Fruit fly (Drosophila melanogaster) whole organism, embryonic: ENCODE measurements around the gene Atat.

Source experiments
- Ada2b ChIP-seq: fragments of 200-800 bp; sonication (Bioruptor generic); IDR thresholded peaks from 2 replicates; pipeline ENCODE4 v1.3.6; 2022; ENCODE audit warnings: missing biosample characterization, missing genetic modification characterization
- Bgb ChIP-seq: fragments of 200-800 bp; sonication (Bioruptor generic); IDR thresholded peaks from 2 replicates; pipeline ENCODE4 v1.3.6; 2022; ENCODE audit warnings: missing biosample characterization, missing genetic modification characterization; ENCODE audit not compliant: partially characterized antibody
- CG10267 ChIP-seq: fragments of 200-800 bp; sonication (Bioruptor generic); optimal IDR thresholded peaks from 2 replicates; lab custom pipeline; 2018; ENCODE audit warnings: missing biosample characterization, mild to moderate bottlenecking, missing genetic modification characterization, moderate library complexity
- CG11695 ChIP-seq: fragments of 200-800 bp; sonication (Bioruptor generic); IDR thresholded peaks from 3 replicates; pipeline ENCODE4 v1.3.6; 2022; ENCODE audit warnings: missing biosample characterization, missing genetic modification characterization
- CG12391 ChIP-seq: fragments of 200-800 bp; sonication (Bioruptor generic); optimal IDR thresholded peaks from 3 replicates; lab custom pipeline; 2018; ENCODE audit warnings: missing biosample characterization, mild to moderate bottlenecking, missing genetic modification characterization, moderate library complexity
- CG12769 ChIP-seq: fragments of 200-800 bp; sonication (Bioruptor generic); optimal IDR thresholded peaks from 2 replicates; lab custom pipeline; 2019; ENCODE audit warnings: missing biosample characterization, mild to moderate bottlenecking, missing genetic modification characterization, moderate library complexity
- CG15601 ChIP-seq: fragments of 200-800 bp; sonication (Bioruptor generic); optimal IDR thresholded peaks from 3 replicates; lab custom pipeline; 2019; ENCODE audit warnings: missing biosample characterization, mild to moderate bottlenecking, missing genetic modification characterization, moderate library complexity
- CG15696 ChIP-seq: fragments of 200-800 bp; sonication (Bioruptor generic); optimal IDR thresholded peaks from 2 replicates; lab custom pipeline; 2019; ENCODE audit warnings: missing biosample characterization, mild to moderate bottlenecking, missing genetic modification characterization, moderate library complexity
- CG17328 ChIP-seq: fragments of 200-800 bp; sonication (Bioruptor generic); IDR thresholded peaks from 2 replicates; pipeline ENCODE4 v1.3.6; 2022; ENCODE audit warnings: missing biosample characterization, missing genetic modification characterization
- CG17359 ChIP-seq: fragments of 200-800 bp; sonication (Bioruptor generic); optimal IDR thresholded peaks from 3 replicates; lab custom pipeline; 2018; ENCODE audit warnings: missing biosample characterization, mild to moderate bottlenecking, missing genetic modification characterization, moderate library complexity
- CG17912 ChIP-seq: fragments of 200-800 bp; sonication (Bioruptor generic); optimal IDR thresholded peaks from 2 replicates; lab custom pipeline; 2018; ENCODE audit warnings: missing biosample characterization, mild to moderate bottlenecking, missing genetic modification characterization
- CG18476 ChIP-seq: fragments of 200-800 bp; sonication (Bioruptor generic); optimal IDR thresholded peaks from 2 replicates; lab custom pipeline; 2016; ENCODE audit warnings: missing biosample characterization, mild to moderate bottlenecking, missing genetic modification characterization
- CG2712 ChIP-seq: fragments of 200-800 bp; optimal IDR thresholded peaks from 3 replicates; lab custom pipeline; 2019; ENCODE audit warnings: missing biosample characterization, mild to moderate bottlenecking, missing genetic modification characterization, moderate library complexity
- CG3995 ChIP-seq: fragments of 200-800 bp; sonication (Bioruptor generic); optimal IDR thresholded peaks from 3 replicates; lab custom pipeline; 2016; ENCODE audit warnings: missing biosample characterization, missing genetic modification characterization
- CG4424 ChIP-seq: fragments of 200-800 bp; sonication (Bioruptor generic); optimal IDR thresholded peaks from 3 replicates; lab custom pipeline; 2016; ENCODE audit warnings: missing biosample characterization, missing genetic modification characterization
- CG5245 ChIP-seq: fragments of 200-800 bp; sonication (Bioruptor generic); optimal IDR thresholded peaks from 3 replicates; lab custom pipeline; 2016; ENCODE audit warnings: missing biosample characterization, missing genetic modification characterization
- CG6683 ChIP-seq: fragments of 200-800 bp; sonication (Bioruptor generic); optimal IDR thresholded peaks from 2 replicates; lab custom pipeline; 2017; ENCODE audit warnings: missing biosample characterization, mild to moderate bottlenecking, missing genetic modification characterization, missing genetic modification reagents
- CG6689 ChIP-seq: fragments of 200-800 bp; sonication (Bioruptor generic); IDR thresholded peaks from 2 replicates; pipeline ENCODE4 v1.3.6; 2022; ENCODE audit warnings: missing biosample characterization, missing genetic modification characterization
- CG7987 ChIP-seq: fragments of 200-800 bp; sonication (Bioruptor generic); optimal IDR thresholded peaks from 2 replicates; lab custom pipeline; 2018; ENCODE audit warnings: missing biosample characterization, mild to moderate bottlenecking, missing genetic modification characterization, moderate library complexity
- CG9817 ChIP-seq: fragments of 200-800 bp; sonication (Bioruptor generic); optimal IDR thresholded peaks from 2 replicates; lab custom pipeline; 2018; ENCODE audit warnings: missing biosample characterization, mild to moderate bottlenecking, missing genetic modification characterization, moderate library complexity
- Dbx ChIP-seq: fragments of 200-800 bp; sonication (Bioruptor generic); IDR thresholded peaks from 3 replicates; pipeline ENCODE4 v1.3.6; 2022; ENCODE audit warnings: missing biosample characterization, missing genetic modification characterization
- MESR4 ChIP-seq: fragments of 200-800 bp; sonication (Bioruptor generic); optimal IDR thresholded peaks from 2 replicates; lab custom pipeline; 2018; ENCODE audit warnings: missing biosample characterization, mild to moderate bottlenecking, missing genetic modification characterization, moderate library complexity
- Six4 ChIP-seq: fragments of 200-800 bp; sonication (Bioruptor generic); optimal IDR thresholded peaks from 2 replicates; lab custom pipeline; 2016; ENCODE audit warnings: missing biosample characterization, missing genetic modification characterization
- Sox102F ChIP-seq: fragments of 200-800 bp; sonication (Bioruptor generic); optimal IDR thresholded peaks from 2 replicates; lab custom pipeline; 2018; ENCODE audit warnings: missing biosample characterization, mild to moderate bottlenecking, missing genetic modification characterization, moderate library complexity
- Stat92E ChIP-seq, 3 experiments: fragments of >200 bp in 2 of 3; fragments of 200-800 bp in 1 of 3; sonication (Bioruptor generic) in 1 of 3; optimal IDR thresholded peaks; 2 replicates each; lab custom pipeline; 2017 to 2019; ENCODE audit warnings: missing biosample characterization in 3 of 3, missing genetic modification characterization in 3 of 3, mild to moderate bottlenecking in 1 of 3, moderate library complexity in 1 of 3
- Xbp1 ChIP-seq: fragments of 200-800 bp; sonication (Bioruptor generic); optimal IDR thresholded peaks from 3 replicates; lab custom pipeline; 2016; ENCODE audit warnings: missing biosample characterization, mild to moderate bottlenecking, missing genetic modification characterization
- YL-1 ChIP-seq: fragments of 200-800 bp; sonication (Bioruptor generic); optimal IDR thresholded peaks from 3 replicates; lab custom pipeline; 2017; ENCODE audit warnings: missing biosample characterization, mild to moderate bottlenecking, missing genetic modification characterization
- ash1 ChIP-seq: fragments of 200-800 bp; sonication (Bioruptor generic); optimal IDR thresholded peaks from 2 replicates; lab custom pipeline; 2018; ENCODE audit warnings: missing biosample characterization, mild to moderate bottlenecking, missing genetic modification characterization
- cas ChIP-seq: fragments of 200-800 bp; sonication (Bioruptor generic); IDR thresholded peaks from 2 replicates; pipeline ENCODE4 v1.3.6; 2022; ENCODE audit warnings: missing biosample characterization, missing genetic modification characterization
- cato ChIP-seq: fragments of 200-800 bp; sonication (Bioruptor generic); optimal IDR thresholded peaks from 2 replicates; lab custom pipeline; 2016; ENCODE audit warnings: missing biosample characterization, missing genetic modification characterization, borderline replicate concordance
- croc ChIP-seq: fragments of 200-800 bp; sonication (Bioruptor generic); conservative IDR thresholded peaks from 3 replicates; pipeline ENCODE4 v1.3.6; 2022; ENCODE audit warnings: missing biosample characterization, missing genetic modification characterization
- dan ChIP-seq: fragments of 200-800 bp; sonication (Bioruptor generic); IDR thresholded peaks from 2 replicates; pipeline ENCODE4 v1.3.6; 2022; ENCODE audit warnings: missing biosample characterization, missing genetic modification characterization
- en ChIP-seq: fragments of 200-800 bp; sonication (Bioruptor generic); optimal IDR thresholded peaks from 2 replicates; lab custom pipeline; 2016; ENCODE audit warnings: missing biosample characterization, missing genetic modification characterization
- ftz-f1 ChIP-seq: fragments of 200-800 bp; sonication (Bioruptor generic); optimal IDR thresholded peaks from 2 replicates; lab custom pipeline; 2016; ENCODE audit warnings: missing biosample characterization, missing genetic modification characterization
- gce ChIP-seq: fragments of 200-800 bp; sonication (Bioruptor generic); IDR thresholded peaks from 3 replicates; pipeline ENCODE4 v1.3.6; 2022; ENCODE audit warnings: missing biosample characterization, missing genetic modification characterization
- gem ChIP-seq: fragments of 200-800 bp; sonication (Bioruptor generic); optimal IDR thresholded peaks from 2 replicates; lab custom pipeline; 2019; ENCODE audit warnings: missing biosample characterization, mild to moderate bottlenecking, missing genetic modification characterization, moderate library complexity
- grn ChIP-seq: fragments of 200-800 bp; sonication (Bioruptor generic); optimal IDR thresholded peaks from 3 replicates; lab custom pipeline; 2017; ENCODE audit warnings: missing biosample characterization, missing genetic modification characterization
- gsb-n ChIP-seq: fragments of 200-800 bp; sonication (Bioruptor generic); optimal IDR thresholded peaks from 3 replicates; lab custom pipeline; 2018; ENCODE audit warnings: missing biosample characterization, mild to moderate bottlenecking, missing genetic modification characterization
- kay ChIP-seq: fragments of 200-800 bp; sonication (Bioruptor generic); optimal IDR thresholded peaks from 2 replicates; lab custom pipeline; 2016; ENCODE audit warnings: missing biosample characterization, missing genetic modification characterization
- knrl ChIP-seq: fragments of 200-800 bp; sonication (Bioruptor generic); IDR thresholded peaks from 3 replicates; pipeline ENCODE4 v1.3.6; 2022; ENCODE audit warnings: missing biosample characterization, missing genetic modification characterization; ENCODE audit not compliant: partially characterized antibody
- lab ChIP-seq: fragments of 200-800 bp; sonication (Bioruptor generic); optimal IDR thresholded peaks from 3 replicates; lab custom pipeline; 2017; ENCODE audit warnings: missing biosample characterization, missing genetic modification characterization, mild to moderate bottlenecking, moderate library complexity, missing genetic modification reagents
- pan ChIP-seq, 4 experiments: fragments of >200 bp in 3 of 4; fragments of 200-800 bp in 1 of 4; sonication (Bioruptor generic) in 1 of 4; optimal IDR thresholded peaks in 3 of 4; IDR thresholded peaks in 1 of 4; 2 replicates each; pipeline versions ENCODE4 v1.3.6 to Lab custom; 2017 to 2022; ENCODE audit warnings: missing biosample characterization in 2 of 4, missing genetic modification characterization in 2 of 4, mixed read lengths in 1 of 4
- sd ChIP-seq: fragments of 200-800 bp; sonication (Bioruptor generic); optimal IDR thresholded peaks from 3 replicates; lab custom pipeline; 2018; ENCODE audit warnings: missing biosample characterization, mild to moderate bottlenecking, missing genetic modification characterization, moderate library complexity
- sima ChIP-seq: fragments of 200-800 bp; sonication (Bioruptor generic); optimal IDR thresholded peaks from 2 replicates; lab custom pipeline; 2016; ENCODE audit warnings: missing biosample characterization, missing genetic modification characterization
- ssp ChIP-seq: fragments of 200-800 bp; sonication (Bioruptor generic); IDR thresholded peaks from 2 replicates; pipeline ENCODE4 v1.3.6; 2022; ENCODE audit warnings: missing biosample characterization, missing genetic modification characterization
- stwl ChIP-seq: fragments of 200-800 bp; sonication (Bioruptor generic); optimal IDR thresholded peaks from 3 replicates; lab custom pipeline; 2018; ENCODE audit warnings: missing biosample characterization, mild to moderate bottlenecking, missing genetic modification characterization, moderate library complexity
- ttk ChIP-seq: fragments of 200-800 bp; sonication (Bioruptor generic); IDR thresholded peaks from 2 replicates; pipeline ENCODE4 v2.1.2; 2022; ENCODE audit warnings: missing biosample characterization, missing genetic modification characterization
- yki ChIP-seq: fragments of >200 bp; optimal IDR thresholded peaks from 3 replicates; lab custom pipeline; 2018

Atat gene

DNA sequence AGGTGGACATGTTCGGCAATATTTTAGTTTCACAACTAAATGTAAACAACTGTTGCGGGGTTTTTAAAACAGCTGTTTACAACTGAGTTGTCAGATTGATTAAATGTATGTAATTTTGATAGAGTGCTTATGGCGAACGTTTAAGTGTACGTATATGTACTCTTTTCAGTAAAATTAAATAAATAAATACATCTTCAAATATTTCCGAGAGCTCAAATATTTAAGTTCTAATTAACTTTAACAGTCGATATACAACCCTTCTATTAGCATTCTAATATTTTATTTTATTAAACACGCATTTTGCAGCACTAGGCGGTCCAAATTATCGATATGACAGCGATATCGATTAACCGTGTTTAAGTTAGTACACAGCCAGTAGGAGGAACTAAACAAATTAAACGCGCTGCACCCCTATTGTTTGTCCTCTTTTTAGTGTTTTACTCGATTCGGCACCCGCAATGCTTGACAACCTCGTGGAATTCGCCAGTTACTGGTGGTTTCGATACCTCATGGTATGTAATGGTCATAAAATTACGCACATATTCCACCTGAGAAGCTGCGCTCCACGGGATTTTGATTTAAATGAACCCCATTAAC, 25.1 kb upstream of the Atat start, which contains the start of the genes CG3448 and ghi (continued):
- TF ChIP-seq en (no peak), gem (tag; lab: Kevin White, UChicago) (peak; percentile 71), CG17328 (0 out of 2 replicates have a peak, but pooled peaks have one; percentile 13), lab (GFP tag; lab: Kevin White, UChicago) (peak; percentile 83), grn (GFP tag; lab: Kevin White, UChicago) (peak; percentile 1), CG6683 (peak; percentile 37), CG7987 (GFP tag; lab: Kevin White, UChicago) (peak; percentile 66), sd (no peak), CG6689 (GFP tag; lab: Robert Waterston, UW) (peak; percentile 74), croc (no peak), sima (GFP tag; lab: Kevin White, UChicago) (no peak), gce (GFP tag; lab: Robert Waterston, UW) (no peak), MESR4 (GFP tag; lab: Kevin White, UChicago) (peak; percentile 75), CG15601 (tag; lab: Kevin White, UChicago) (peak; percentile 45), CG12769 (tag; lab: Kevin White, UChicago) (peak; percentile 8), dan (GFP tag; lab: Robert Waterston, UW) (no peak), ssp (peak; percentile 44), CG4424 (GFP tag; lab: Kevin White, UChicago) (peak; percentile 75), cas (GFP tag; lab: Robert Waterston, UW) (no peak), cato (GFP tag; lab: Kevin White, UChicago) (no peak), kay (peak; percentile 57), CG11695 (GFP tag; lab: Robert Waterston, UW) (peak; percentile 10; the same call in 1 of the 3 replicates), Dbx (peak; percentile 78), Bgb (GFP tag; lab: Robert Waterston, UW) (peak; percentile 75), gsb-n (peak; percentile 24), Stat92E (GFP tag; optimal IDR thresholded peaks at IDR 0.05; lab: Kevin White, UChicago) (peak in 1 of 3 experiments; percentile 39), CG10267 (tag; lab: Kevin White, UChicago) (peak; percentile 98), Sox102F (peak; percentile 52), pan (optimal IDR thresholded peaks at IDR 0.05; lab: Kevin White, UChicago) (no peak), pan (GFP tag; optimal IDR thresholded peaks at IDR 0.05 in 1 of 2, IDR thresholded peaks at IDR 0.05 in 1 of 2) (peak in 1 of 2 experiments; percentile 55), CG17912 (GFP tag; lab: Kevin White, UChicago) (peak; percentile 6), ftz-f1 (no peak), CG15696 (tag; lab: Kevin White, UChicago) (peak; percentile 74), Six4 (peak; percentile 24), ttk (GFP tag; lab: Robert Waterston, UW) (peak; percentile 42; the same call in 1 of the 2 replicates), knrl (peak; percentile 55; the same call in 2 of the 3 replicates), CG3995 (GFP tag; lab: Kevin White, UChicago) (peak; percentile 37), CG18476 (GFP tag; lab: Kevin White, UChicago) (peak; percentile 73), Xbp1 (GFP tag; lab: Kevin White, UChicago) (peak; percentile 42), CG2712 (tag; lab: Kevin White, UChicago) (peak; percentile 72), CG12391 (tag; lab: Kevin White, UChicago) (peak; percentile 57), stwl (tag; lab: Kevin White, UChicago) (peak; percentile 93), YL-1 (GFP tag; lab: Kevin White, UChicago) (peak; percentile 63), Ada2b (GFP tag; lab: Robert Waterston, UW) (peak; percentile 54; the same call in 1 of the 2 replicates), CG17359 (peak; percentile 73), yki (lab: Kevin White, UChicago) (no peak), CG9817 (tag; lab: Kevin White, UChicago) (peak; percentile 73), ash1 (GFP tag; lab: Kevin White, UChicago) (no peak), CG5245 (GFP tag; lab: Kevin White, UChicago) (peak; percentile 36)
